Worm (Caenorhabditis elegans): Measurements from ENCODE around the gene dhps-1.

dhps-1 gene

ce11 chrII:11980110-11980509 lies 12.7 kb upstream of the dhps-1 start (continued):
- TF ChIP-seq ama-1 (optimal IDR thresholded peaks at IDR 0.05): peak; percentile 60

- TF ChIP-seq sea-2 (GFP tag; optimal IDR thresholded peaks at IDR 0.05) (no peak), nhr-12 (tag; optimal IDR thresholded peaks at IDR 0.05) (no peak), zag-1 (tag; optimal IDR thresholded peaks at IDR 0.05) (no peak), nhr-43 (tag; optimal IDR thresholded peaks at IDR 0.05; ENCODE audit: poor library complexity, severe bottlenecking) (no peak), ztf-11 (tag; optimal IDR thresholded peaks at IDR 0.05) (no peak), ZK546.5 (tag; optimal IDR thresholded peaks at IDR 0.05) (no peak), mdl-1 (tag; optimal IDR thresholded peaks at IDR 0.05) (no peak), pha-4 (tag; optimal IDR thresholded peaks at IDR 0.05) (no peak), elt-2 (tag; optimal IDR thresholded peaks at IDR 0.05) (no peak), mml-1 (tag; optimal IDR thresholded peaks at IDR 0.05) (no peak), fkh-2 (tag; optimal IDR thresholded peaks at IDR 0.05) (no peak), aly-2 (tag; optimal IDR thresholded peaks at IDR 0.05) (no peak), pqm-1 (tag; optimal IDR thresholded peaks at IDR 0.05) (no peak), nhr-28 (tag; optimal IDR thresholded peaks at IDR 0.05) (no peak), R02D3.7 (tag; optimal IDR thresholded peaks at IDR 0.05) (no peak), nhr-11 (tag; optimal IDR thresholded peaks at IDR 0.05) (no peak)
These were observed 4.1 kb upstream of the dhps-1 start, which contains the start of gene Y17G7B.3 for ce11 chrII:11988724-11989123. TSS of gene Y17G7B.3 (plus strand) at chrII:11989024.

- no peak for TF ChIP-seq pha-4 (tag; optimal IDR thresholded peaks at IDR 0.05)
- TF ChIP-seq lin-39 (tag; optimal IDR thresholded peaks at IDR 0.05): no peak
- TF ChIP-seq ceh-82 (tag; optimal IDR thresholded peaks at IDR 0.05): no peak
- TF ChIP-seq tbx-2 (tag; optimal IDR thresholded peaks at IDR 0.05): no peak
- TF ChIP-seq fkh-10 (GFP tag; optimal IDR thresholded peaks at IDR 0.05): no peak
- TF ChIP-seq daf-12 (tag; optimal IDR thresholded peaks at IDR 0.05): no peak
- TF ChIP-seq fos-1 (tag; optimal IDR thresholded peaks at IDR 0.05): no peak
- TF ChIP-seq skn-1 (tag; optimal IDR thresholded peaks at IDR 0.05): no peak
- no peak for TF ChIP-seq elt-2 (tag; optimal IDR thresholded peaks at IDR 0.05)
- TF ChIP-seq mml-1 (tag; optimal IDR thresholded peaks at IDR 0.05): no peak
These were observed 2.1 kb downstream of the dhps-1 start for ce11 chrII:11994940-11995339.

ce11 chrII:11998903-11999302 lies 6.1 kb downstream of the dhps-1 start, which contains the start of gene Y17G7B.23:
TSS of gene Y17G7B.23 (plus strand) at chrII:11999203.
- no peak for TF ChIP-seq nhr-23 (tag; optimal IDR thresholded peaks at IDR 0.05)
- no peak for TF ChIP-seq pqm-1 (tag; optimal IDR thresholded peaks at IDR 0.05)
- no peak for TF ChIP-seq fkh-2 (tag; optimal IDR thresholded peaks at IDR 0.05)
- TF ChIP-seq skn-1 (tag; optimal IDR thresholded peaks at IDR 0.05): no peak
- no peak for TF ChIP-seq nhr-77 (tag; optimal IDR thresholded peaks at IDR 0.05)
- TF ChIP-seq elt-1 (tag; optimal IDR thresholded peaks at IDR 0.05): no peak
- no peak for TF ChIP-seq mml-1 (tag; optimal IDR thresholded peaks at IDR 0.05)
- TF ChIP-seq ZK546.5 (tag; optimal IDR thresholded peaks at IDR 0.05): no peak
- TF ChIP-seq ama-1 (optimal IDR thresholded peaks at IDR 0.05): no peak
- no peak for TF ChIP-seq fkh-10 (GFP tag; optimal IDR thresholded peaks at IDR 0.05)
- TF ChIP-seq snpc-4 (tag; optimal IDR thresholded peaks at IDR 0.05): no peak
- TF ChIP-seq lsy-12 (tag; optimal IDR thresholded peaks at IDR 0.05): no peak
- no peak for TF ChIP-seq daf-12 (tag; optimal IDR thresholded peaks at IDR 0.05)

ce11 chrII:12005981-12006380 lies 13.2 kb downstream of the dhps-1 start:
- no peak for TF ChIP-seq egl-27 (tag; optimal IDR thresholded peaks at IDR 0.05)
- no peak for TF ChIP-seq snpc-4 (tag; optimal IDR thresholded peaks at IDR 0.05)
- TF ChIP-seq mdl-1 (tag; optimal IDR thresholded peaks at IDR 0.05): no peak
- no peak for TF ChIP-seq ztf-4 (tag; optimal IDR thresholded peaks at IDR 0.05)
- TF ChIP-seq mml-1 (tag; optimal IDR thresholded peaks at IDR 0.05): no peak
- no peak for TF ChIP-seq nhr-11 (tag; optimal IDR thresholded peaks at IDR 0.05)
- no peak for TF ChIP-seq aly-2 (tag; optimal IDR thresholded peaks at IDR 0.05)
- no peak for TF ChIP-seq unc-39 (tag; optimal IDR thresholded peaks at IDR 0.05)
- TF ChIP-seq fos-1 (tag; optimal IDR thresholded peaks at IDR 0.05): no peak
- TF ChIP-seq nfya-1 (tag; optimal IDR thresholded peaks at IDR 0.05; ENCODE audit: insufficient read depth): no peak
- TF ChIP-seq zag-1 (tag; optimal IDR thresholded peaks at IDR 0.05): no peak
- TF ChIP-seq pha-4 (tag; optimal IDR thresholded peaks at IDR 0.05): no peak
- TF ChIP-seq ztf-11 (tag; optimal IDR thresholded peaks at IDR 0.05): no peak
- no peak for TF ChIP-seq elt-1 (tag; optimal IDR thresholded peaks at IDR 0.05)
- TF ChIP-seq jun-1 (tag; optimal IDR thresholded peaks at IDR 0.05): no peak
- TF ChIP-seq ceh-16 (tag; optimal IDR thresholded peaks at IDR 0.05): no peak
- TF ChIP-seq unc-62 (GFP tag; optimal IDR thresholded peaks at IDR 0.05): no peak

Data from whole organism, L3 larva.